Worm (Caenorhabditis elegans): ENCODE results near the gene srw-138.

DNA sequence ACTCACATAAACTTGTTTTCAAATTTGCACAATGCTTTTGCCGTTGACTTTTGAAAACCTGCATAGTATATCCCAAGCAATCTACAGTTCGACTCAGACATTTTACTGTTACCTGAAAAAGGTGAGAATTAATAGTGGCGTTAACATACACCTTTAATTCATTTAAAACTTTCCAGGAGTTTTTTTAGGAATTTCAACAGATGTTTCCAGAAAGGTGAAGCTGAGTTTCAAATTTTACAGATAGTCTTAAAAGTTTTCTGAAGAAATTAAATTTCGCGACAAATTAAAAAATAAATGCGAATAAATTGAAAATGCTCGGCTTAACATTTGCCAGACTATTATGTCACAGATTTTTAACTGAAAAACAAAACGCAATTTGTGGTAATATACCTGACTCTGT is 36.9 kb upstream of the srw-138 start, which contains the start of gene srw-119:
- no peak for TF ChIP-seq lsy-2 (tag; optimal IDR thresholded peaks at IDR 0.05)
- TF ChIP-seq ceh-28 (tag; optimal IDR thresholded peaks at IDR 0.05), result no peak
- TF ChIP-seq unc-62 (GFP tag; optimal IDR thresholded peaks at IDR 0.05 in 1 of 2), result no peak
- no peak for TF ChIP-seq unc-62 (tag; optimal IDR thresholded peaks at IDR 0.05)
- TF ChIP-seq pqm-1 (tag; optimal IDR thresholded peaks at IDR 0.05), result no peak
- no peak for TF ChIP-seq ceh-82 (tag; optimal IDR thresholded peaks at IDR 0.05)
- TF ChIP-seq mes-2 (tag; optimal IDR thresholded peaks at IDR 0.05; ENCODE audit: poor library complexity, severe bottlenecking), result no peak

All from whole organism, L4 larva.